Worm (Caenorhabditis elegans) whole organism, L4 larva: ENCODE measurements around the gene B0228.9.

Experiments used
- D1046.2 ChIP-seq: fragments of 200-800 bp; sonication (Bioruptor generic); IDR thresholded peaks from 2 replicates; pipeline ENCODE4 v1.3.6; 2022; ENCODE audit warnings: missing genetic modification characterization, missing compliant biosample characterization
- F37D6.2 ChIP-seq: sonication (generic microtip); optimal IDR thresholded peaks from 2 replicates; lab custom pipeline; 2016; ENCODE audit warnings: mild to moderate bottlenecking, missing genetic modification characterization, missing compliant biosample characterization
- F44E2.7 ChIP-seq: fragments of 200-800 bp; sonication (Bioruptor generic); IDR thresholded peaks from 2 replicates; pipeline ENCODE4 v2.1.2; 2022; ENCODE audit warnings: missing genetic modification characterization, missing compliant biosample characterization
- T20F7.1 ChIP-seq: fragments of 200-800 bp; sonication (Bioruptor generic); optimal IDR thresholded peaks from 2 replicates; lab custom pipeline; 2018; ENCODE audit warnings: mild to moderate bottlenecking, missing genetic modification characterization, missing compliant biosample characterization
- T26A8.4 ChIP-seq: fragments of 200-800 bp; sonication (Bioruptor generic); IDR thresholded peaks from 2 replicates; pipeline ENCODE4 v1.3.6; 2022; ENCODE audit warnings: missing genetic modification characterization, missing compliant biosample characterization
- Y75B8A.6 ChIP-seq: fragments of 200-800 bp; sonication (Bioruptor generic); IDR thresholded peaks from 2 replicates; pipeline ENCODE4 v1.3.6; 2022; ENCODE audit warnings: missing genetic modification reagents, missing genetic modification characterization, missing compliant biosample characterization
- ZK337.2 ChIP-seq: fragments of 200-800 bp; sonication (Bioruptor generic); IDR thresholded peaks from 2 replicates; pipeline ENCODE4 v1.3.6; 2022; ENCODE audit warnings: missing genetic modification reagents, missing genetic modification characterization, missing compliant biosample characterization
- ZK546.5 ChIP-seq, 2 experiments: sonication (generic microtip); optimal IDR thresholded peaks; 2 replicates each; lab custom pipeline; 2017; ENCODE audit warnings: missing biosample characterization in 2 of 2, missing genetic modification characterization in 2 of 2
- aha-1 ChIP-seq: fragments of 150-350 bp; peaks from one replicate; lab custom pipeline; 2014; ENCODE audit warnings: missing biosample characterization, missing genetic modification characterization
- arid-1 ChIP-seq: fragments of 200-800 bp; sonication (Bioruptor generic); conservative IDR thresholded peaks from 2 replicates; pipeline ENCODE4 v1.3.6; 2022; ENCODE audit warnings: missing genetic modification reagents, missing genetic modification characterization, missing compliant biosample characterization
- ceh-20 ChIP-seq: fragments of 200-800 bp; sonication (Bioruptor generic); IDR thresholded peaks from 2 replicates; pipeline ENCODE4 v1.3.6; 2022; ENCODE audit warnings: missing genetic modification reagents, missing genetic modification characterization, missing compliant biosample characterization
- ceh-32 ChIP-seq: sonication (generic microtip); optimal IDR thresholded peaks from 2 replicates; lab custom pipeline; 2016; ENCODE audit warnings: mild to moderate bottlenecking, missing genetic modification characterization, missing compliant biosample characterization; ENCODE audit not compliant: poor library complexity
- cey-2 ChIP-seq: sonication (generic microtip); optimal IDR thresholded peaks from 3 replicates; lab custom pipeline; 2017; ENCODE audit warnings: missing genetic modification characterization, mild to moderate bottlenecking, missing compliant biosample characterization, antibody characterized with exemption, borderline replicate concordance; ENCODE audit not compliant: insufficient read depth
- daf-12 ChIP-seq: fragments of 150-350 bp; optimal IDR thresholded peaks from 2 replicates; lab custom pipeline; 2014; ENCODE audit warnings: missing biosample characterization, missing genetic modification reagents, missing genetic modification characterization
- daf-16 ChIP-seq, 3 experiments: sonication (generic microtip); optimal IDR thresholded peaks; 2 replicates each; lab custom pipeline; 2016 to 2017; ENCODE audit warnings: missing genetic modification characterization in 3 of 3, missing genetic modification reagents in 3 of 3, mild to moderate bottlenecking in 2 of 3, missing compliant biosample characterization in 2 of 3, missing biosample characterization in 1 of 3, moderate library complexity in 1 of 3
- daf-8 ChIP-seq: fragments of 200-800 bp; sonication (Bioruptor generic); IDR thresholded peaks from 2 replicates; pipeline ENCODE4 v1.3.6; 2022; ENCODE audit warnings: missing genetic modification characterization, missing compliant biosample characterization
- dmd-6 ChIP-seq: fragments of 200-800 bp; sonication (Bioruptor generic); IDR thresholded peaks from 2 replicates; pipeline ENCODE4 v1.3.6; 2022; ENCODE audit warnings: missing genetic modification reagents, missing genetic modification characterization, missing compliant biosample characterization
- dmd-8 ChIP-seq: fragments of 200-800 bp; sonication (Bioruptor generic); IDR thresholded peaks from 2 replicates; pipeline ENCODE4 v1.3.6; 2022; ENCODE audit warnings: missing genetic modification characterization, missing compliant biosample characterization
- dmd-9 ChIP-seq: fragments of 200-800 bp; sonication (Bioruptor generic); IDR thresholded peaks from 2 replicates; pipeline ENCODE4 v1.3.6; 2022; ENCODE audit warnings: missing genetic modification reagents, missing genetic modification characterization, missing compliant biosample characterization
- fos-1 ChIP-seq: fragments of 150-350 bp; optimal IDR thresholded peaks from 2 replicates; lab custom pipeline; 2014; ENCODE audit warnings: missing biosample characterization, missing genetic modification characterization
- gei-8 ChIP-seq: fragments of 200-800 bp; sonication (Bioruptor generic); optimal IDR thresholded peaks from 2 replicates; lab custom pipeline; 2018; ENCODE audit warnings: mild to moderate bottlenecking, missing genetic modification characterization, missing compliant biosample characterization
- hif-1 ChIP-seq, 2 experiments: sonication (generic microtip); optimal IDR thresholded peaks; 2 replicates each; lab custom pipeline; 2016 to 2017; ENCODE audit warnings: missing compliant biosample characterization in 2 of 2, missing genetic modification characterization in 2 of 2, missing genetic modification reagents in 2 of 2, missing genotype in 2 of 2, mild to moderate bottlenecking in 1 of 2
- hmg-1.1 ChIP-seq: fragments of 200-800 bp; sonication (Bioruptor generic); IDR thresholded peaks from 2 replicates; pipeline ENCODE4 v1.3.6; 2022; ENCODE audit warnings: missing genetic modification reagents, missing genetic modification characterization, missing compliant biosample characterization
- lim-7 ChIP-seq: fragments of 200-800 bp; sonication (Bioruptor generic); IDR thresholded peaks from 2 replicates; pipeline ENCODE4 v1.3.6; 2022; ENCODE audit warnings: missing genetic modification characterization, missing compliant biosample characterization
- lin-13 ChIP-seq: fragments of 150-350 bp; optimal IDR thresholded peaks from 2 replicates; lab custom pipeline; 2014; ENCODE audit warnings: missing biosample characterization, missing genetic modification reagents, missing genetic modification characterization
- lin-29 ChIP-seq: fragments of 200-800 bp; sonication (Bioruptor generic); IDR thresholded peaks from 2 replicates; pipeline ENCODE4 v1.3.6; 2022; ENCODE audit warnings: missing genetic modification reagents, missing genetic modification characterization, missing compliant biosample characterization
- lin-38 ChIP-seq: fragments of 200-800 bp; sonication (Bioruptor generic); IDR thresholded peaks from 2 replicates; pipeline ENCODE4 v1.3.6; 2022; ENCODE audit warnings: missing genetic modification reagents, missing genetic modification characterization, missing compliant biosample characterization
- lsy-2 ChIP-seq, 2 experiments: fragments of 150-350 bp in 1 of 2; sonication (generic microtip) in 1 of 2; optimal IDR thresholded peaks; 2 replicates each; lab custom pipeline; 2014 to 2017; ENCODE audit warnings: missing biosample characterization in 2 of 2, missing genetic modification characterization in 2 of 2
- mep-1 ChIP-seq: fragments of 150-350 bp; sonication (generic microtip); optimal IDR thresholded peaks from 3 replicates; lab custom pipeline; 2014; ENCODE audit warnings: missing biosample characterization, missing genetic modification characterization
- mes-2 ChIP-seq: sonication (generic microtip); optimal IDR thresholded peaks from 2 replicates; lab custom pipeline; 2016; ENCODE audit warnings: missing genotype, mild to moderate bottlenecking, missing genetic modification characterization, missing compliant biosample characterization; ENCODE audit not compliant: poor library complexity, severe bottlenecking
- mxl-2 ChIP-seq: fragments of 200-800 bp; sonication (Bioruptor generic); conservative IDR thresholded peaks from 2 replicates; pipeline ENCODE4 v1.3.6; 2022; ENCODE audit warnings: missing genetic modification reagents, missing genetic modification characterization, missing compliant biosample characterization
- mxl-3 ChIP-seq: fragments of 200-800 bp; sonication (Bioruptor generic); optimal IDR thresholded peaks from 2 replicates; lab custom pipeline; 2018; ENCODE audit warnings: mild to moderate bottlenecking, missing genetic modification characterization, missing compliant biosample characterization
- nhr-102 ChIP-seq: sonication (generic microtip); optimal IDR thresholded peaks from 2 replicates; lab custom pipeline; 2016; ENCODE audit warnings: mild to moderate bottlenecking, missing genetic modification characterization, moderate library complexity, missing compliant biosample characterization
- nhr-111 ChIP-seq: fragments of 200-800 bp; sonication (Bioruptor generic); optimal IDR thresholded peaks from 2 replicates; lab custom pipeline; 2018; ENCODE audit warnings: mild to moderate bottlenecking, missing genetic modification characterization, missing compliant biosample characterization
- nhr-237 ChIP-seq: sonication (generic microtip); optimal IDR thresholded peaks from 2 replicates; lab custom pipeline; 2017; ENCODE audit warnings: missing biosample characterization, missing genetic modification characterization
- nhr-25 ChIP-seq: sonication (generic microtip); optimal IDR thresholded peaks from 2 replicates; lab custom pipeline; 2017; ENCODE audit warnings: missing genetic modification characterization, mild to moderate bottlenecking, missing compliant biosample characterization, antibody characterized with exemption, moderate library complexity, borderline replicate concordance; ENCODE audit not compliant: insufficient read depth
- nhr-28 ChIP-seq: fragments of 150-350 bp; optimal IDR thresholded peaks from 2 replicates; lab custom pipeline; 2014; ENCODE audit warnings: missing biosample characterization, missing genetic modification characterization
- nhr-41 ChIP-seq: fragments of 200-800 bp; sonication (Bioruptor generic); IDR thresholded peaks from 2 replicates; pipeline ENCODE4 v1.3.6; 2022; ENCODE audit warnings: missing genetic modification reagents, missing genetic modification characterization, missing compliant biosample characterization
- nhr-42 ChIP-seq: fragments of 200-800 bp; sonication (Bioruptor generic); IDR thresholded peaks from 2 replicates; pipeline ENCODE4 v1.3.6; 2022; ENCODE audit warnings: missing genetic modification characterization, missing compliant biosample characterization
- nhr-76 ChIP-seq: fragments of 150-350 bp; optimal IDR thresholded peaks from 2 replicates; lab custom pipeline; 2014; ENCODE audit warnings: missing biosample characterization, missing genetic modification characterization
- pha-4 ChIP-seq, 2 experiments: fragments of 150-350 bp in 1 of 2; fragments of 200-800 bp in 1 of 2; sonication (Bioruptor generic) in 1 of 2; IDR thresholded peaks in 1 of 2; optimal IDR thresholded peaks in 1 of 2; 2 replicates each; pipeline versions ENCODE4 v1.3.6 to Lab custom; 2014 to 2022; ENCODE audit warnings: missing genetic modification characterization in 2 of 2, missing genetic modification reagents in 2 of 2, missing biosample characterization in 1 of 2, missing compliant biosample characterization in 1 of 2
- sdz-12 ChIP-seq: fragments of 200-800 bp; sonication (Bioruptor generic); optimal IDR thresholded peaks from 2 replicates; lab custom pipeline; 2018; ENCODE audit warnings: mild to moderate bottlenecking, missing genetic modification characterization, missing compliant biosample characterization
- set-16 ChIP-seq: fragments of 200-800 bp; sonication (Bioruptor generic); IDR thresholded peaks from 2 replicates; pipeline ENCODE4 v1.3.6; 2022; ENCODE audit warnings: missing genetic modification reagents, missing genetic modification characterization, missing compliant biosample characterization
- snpc-1.2 ChIP-seq: fragments of 200-800 bp; sonication (Bioruptor generic); IDR thresholded peaks from 2 replicates; pipeline ENCODE4 v1.3.6; 2022; ENCODE audit warnings: missing genetic modification reagents, missing genetic modification characterization, missing compliant biosample characterization
- snpc-4 ChIP-seq: fragments of 150-350 bp; optimal IDR thresholded peaks from 2 replicates; lab custom pipeline; 2014; ENCODE audit warnings: missing biosample characterization, missing genetic modification characterization
- tag-97 ChIP-seq: fragments of 200-800 bp; sonication (Bioruptor generic); IDR thresholded peaks from 2 replicates; pipeline ENCODE4 v1.3.6; 2022; ENCODE audit warnings: missing genetic modification characterization, missing compliant biosample characterization
- unc-39 ChIP-seq: sonication (generic microtip); optimal IDR thresholded peaks from 2 replicates; lab custom pipeline; 2017; ENCODE audit warnings: missing biosample characterization, missing genetic modification characterization
- vab-7 ChIP-seq: fragments of 200-800 bp; sonication (Bioruptor generic); IDR thresholded peaks from 2 replicates; pipeline ENCODE4 v1.3.6; 2022; ENCODE audit warnings: missing genetic modification reagents, missing genetic modification characterization, missing compliant biosample characterization
- zfp-3 ChIP-seq: fragments of 200-800 bp; sonication (Bioruptor generic); conservative IDR thresholded peaks from 2 replicates; pipeline ENCODE4 v1.3.6; 2022; ENCODE audit warnings: missing genetic modification reagents, missing genetic modification characterization, missing compliant biosample characterization

Gene B0228.9

ce11 chrII:7773427-7773993 is 10.0 kb upstream of the B0228.9 start (continued):
- TF ChIP-seq tag-97 (GFP tag; lab: Robert Waterston, UW) (no peak), nhr-76 (tag; lab: Kevin White, UChicago) (no peak), lim-7 (GFP tag; lab: Robert Waterston, UW) (no peak), ceh-20 (no peak), Y75B8A.6 (GFP tag; lab: Robert Waterston, UW) (no peak), sdz-12 (GFP tag; lab: Kevin White, UChicago) (no peak), nhr-237 (no peak), F37D6.2 (tag; lab: Kevin White, UChicago) (no peak), mxl-3 (GFP tag; lab: Kevin White, UChicago) (no peak), nhr-25 (tag; lab: Kevin White, UChicago) (no peak), nhr-28 (no peak), lin-38 (GFP tag; lab: Robert Waterston, UW) (peak; percentile 37; the same call in 1 of the 2 replicates), daf-12 (tag; lab: Kevin White, UChicago) (no peak), mes-2 (tag; lab: Kevin White, UChicago) (no peak), arid-1 (GFP tag; lab: Robert Waterston, UW) (0 out of 2 replicates have a peak, but pooled peaks have one; percentile 23), nhr-111 (GFP tag; lab: Kevin White, UChicago) (no peak), F44E2.7 (GFP tag; lab: Robert Waterston, UW) (no peak), lin-29 (GFP tag; lab: Robert Waterston, UW) (no peak), T20F7.1 (peak; percentile 4), aha-1 (no peak), T26A8.4 (GFP tag; lab: Robert Waterston, UW) (peak; percentile 54; the same call in 1 of the 2 replicates), set-16 (GFP tag; lab: Robert Waterston, UW) (no peak), cey-2 (tag; lab: Kevin White, UChicago) (no peak), ZK337.2 (GFP tag; lab: Robert Waterston, UW) (no peak), fos-1 (no peak), daf-8 (GFP tag; lab: Robert Waterston, UW) (no peak), nhr-42 (no peak; the same call in 1 of the 2 replicates), snpc-1.2 (GFP tag; lab: Robert Waterston, UW) (no peak), hif-1 (tag; optimal IDR thresholded peaks at IDR 0.05; lab: Kevin White, UChicago) (no peak), nhr-41 (no peak), snpc-4 (no peak), zfp-3 (GFP tag; lab: Robert Waterston, UW) (no peak; the same call in 1 of the 2 replicates), D1046.2 (GFP tag; lab: Robert Waterston, UW) (peak; percentile 47; the same call in 1 of the 2 replicates), ZK546.5 (tag; optimal IDR thresholded peaks at IDR 0.05; lab: Kevin White, UChicago) (no peak), pha-4 (GFP tag; IDR thresholded peaks at IDR 0.05; lab: Robert Waterston, UW) (no peak), pha-4 (tag; optimal IDR thresholded peaks at IDR 0.05; lab: Kevin White, UChicago) (no peak), daf-16 (GFP tag; optimal IDR thresholded peaks at IDR 0.05; lab: Kevin White, UChicago) (no peak), daf-16 (tag; optimal IDR thresholded peaks at IDR 0.05; lab: Kevin White, UChicago) (peak; percentile 27), lsy-2 (tag; optimal IDR thresholded peaks at IDR 0.05; lab: Kevin White, UChicago) (no peak), mep-1 (tag; lab: Kevin White, UChicago) (peak; percentile 27), lin-13 (GFP tag; lab: Kevin White, UChicago) (no peak), vab-7 (GFP tag; lab: Robert Waterston, UW) (no peak), gei-8 (GFP tag; lab: Kevin White, UChicago) (no peak), dmd-9 (GFP tag; lab: Robert Waterston, UW) (no peak), mxl-2 (GFP tag; lab: Robert Waterston, UW) (no peak), dmd-6 (GFP tag; lab: Robert Waterston, UW) (0 out of 2 replicates have a peak, but pooled peaks have one; percentile 13), unc-39 (tag; lab: Kevin White, UChicago) (no peak), nhr-102 (tag; lab: Kevin White, UChicago) (peak; percentile 39), hmg-1.1 (GFP tag; lab: Robert Waterston, UW) (no peak), ceh-32 (no peak), dmd-8 (GFP tag; lab: Robert Waterston, UW) (no peak)
